Fruit fly (Drosophila melanogaster) whole organism, embryonic: ENCODE measurements around the gene neur.

ENCODE experiments used
- CG10543 ChIP-seq: fragments of 200-800 bp; sonication (Bioruptor generic); optimal IDR thresholded peaks from 3 replicates; lab custom pipeline; 2017; ENCODE audit warnings: missing biosample characterization, mild to moderate bottlenecking, missing genetic modification characterization, moderate library complexity
- CG11723 ChIP-seq: fragments of 200-800 bp; sonication (Bioruptor generic); optimal IDR thresholded peaks from 2 replicates; lab custom pipeline; 2017; ENCODE audit warnings: missing biosample characterization, mild to moderate bottlenecking, missing genetic modification characterization
- CG12769 ChIP-seq: fragments of 200-800 bp; sonication (Bioruptor generic); optimal IDR thresholded peaks from 2 replicates; lab custom pipeline; 2019; ENCODE audit warnings: missing biosample characterization, mild to moderate bottlenecking, missing genetic modification characterization, moderate library complexity
- CG15073 ChIP-seq: fragments of 200-800 bp; sonication (Bioruptor generic); optimal IDR thresholded peaks from 2 replicates; lab custom pipeline; 2016; ENCODE audit warnings: missing biosample characterization, missing genetic modification characterization
- CG18262 ChIP-seq: fragments of 200-800 bp; optimal IDR thresholded peaks from 3 replicates; lab custom pipeline; 2019; ENCODE audit warnings: missing biosample characterization, mild to moderate bottlenecking, missing genetic modification characterization, moderate library complexity
- CG18764 ChIP-seq: fragments of 200-800 bp; sonication (Bioruptor generic); optimal IDR thresholded peaks from 3 replicates; lab custom pipeline; 2016; ENCODE audit warnings: missing biosample characterization, missing genetic modification characterization
- CG4360 ChIP-seq: fragments of 200-800 bp; sonication (Bioruptor generic); IDR thresholded peaks from 2 replicates; pipeline ENCODE4 v1.3.6; 2022; ENCODE audit warnings: missing biosample characterization, missing genetic modification characterization
- CG7745 ChIP-seq: fragments of 200-800 bp; sonication (Bioruptor generic); optimal IDR thresholded peaks from 2 replicates; lab custom pipeline; 2018; ENCODE audit warnings: missing biosample characterization, mild to moderate bottlenecking, missing genetic modification characterization, moderate library complexity
- Chrac-16 ChIP-seq: fragments of 200-800 bp; sonication (Bioruptor generic); optimal IDR thresholded peaks from 3 replicates; lab custom pipeline; 2016; ENCODE audit warnings: missing biosample characterization, missing genetic modification characterization
- D ChIP-seq, 2 experiments: fragments of 200-800 bp in 1 of 2; fragments of >200 bp in 1 of 2; sonication (Bioruptor generic) in 1 of 2; optimal IDR thresholded peaks; 2 replicates in 1 of 2; 3 replicates in 1 of 2; lab custom pipeline; 2017; ENCODE audit warnings: mild to moderate bottlenecking in 1 of 2, missing biosample characterization in 1 of 2, missing genetic modification characterization in 1 of 2, missing genetic modification reagents in 1 of 2
- Eip74EF ChIP-seq, 2 experiments: fragments of 200-800 bp in 1 of 2; fragments of >200 bp in 1 of 2; sonication (Bioruptor generic) in 1 of 2; optimal IDR thresholded peaks; 2 replicates each; lab custom pipeline; 2017 to 2019; ENCODE audit warnings: missing biosample characterization in 2 of 2, missing genetic modification characterization in 2 of 2, mild to moderate bottlenecking in 1 of 2, moderate library complexity in 1 of 2
- Fer3 ChIP-seq: fragments of 200-800 bp; sonication (Bioruptor generic); optimal IDR thresholded peaks from 2 replicates; lab custom pipeline; 2018; ENCODE audit warnings: missing biosample characterization, mild to moderate bottlenecking, missing genetic modification characterization, moderate library complexity
- Gsc ChIP-seq: fragments of 200-800 bp; sonication (Bioruptor generic); IDR thresholded peaks from 2 replicates; pipeline ENCODE4 v1.3.6; 2022; ENCODE audit warnings: missing biosample characterization, missing genetic modification characterization
- HLHmδ ChIP-seq: fragments of 200-800 bp; sonication (Bioruptor generic); optimal IDR thresholded peaks from 2 replicates; lab custom pipeline; 2018; ENCODE audit warnings: missing biosample characterization, mild to moderate bottlenecking, missing genetic modification characterization, moderate library complexity
- Hey ChIP-seq: fragments of 200-800 bp; sonication (Bioruptor generic); optimal IDR thresholded peaks from 3 replicates; lab custom pipeline; 2018; ENCODE audit warnings: missing biosample characterization, mild to moderate bottlenecking, missing genetic modification characterization
- Hr78 ChIP-seq, 2 experiments: fragments of 200-800 bp in 1 of 2; fragments of >200 bp in 1 of 2; sonication (Bioruptor generic) in 1 of 2; optimal IDR thresholded peaks; 2 replicates each; lab custom pipeline; 2017 to 2019; ENCODE audit warnings: missing biosample characterization in 2 of 2, missing genetic modification characterization in 2 of 2, mild to moderate bottlenecking in 1 of 2, moderate library complexity in 1 of 2
- Kr ChIP-seq: fragments of 200-800 bp; sonication (Bioruptor generic); optimal IDR thresholded peaks from 2 replicates; lab custom pipeline; 2017; ENCODE audit warnings: missing biosample characterization, mild to moderate bottlenecking, missing genetic modification characterization
- Nf-YA ChIP-seq: fragments of 200-800 bp; sonication (Bioruptor generic); IDR thresholded peaks from 2 replicates; pipeline ENCODE4 v1.3.6; 2022; ENCODE audit warnings: missing biosample characterization, missing genetic modification characterization
- Ravus ChIP-seq: fragments of 200-800 bp; sonication (Bioruptor generic); IDR thresholded peaks from 2 replicates; pipeline ENCODE4 v1.3.6; 2022; ENCODE audit warnings: missing biosample characterization, missing genetic modification characterization
- abd-A ChIP-seq: fragments of 200-800 bp; sonication (Bioruptor generic); optimal IDR thresholded peaks from 3 replicates; lab custom pipeline; 2019; ENCODE audit warnings: missing biosample characterization, mild to moderate bottlenecking, missing genetic modification characterization, moderate library complexity
- aop ChIP-seq: fragments of 200-800 bp; sonication (Bioruptor generic); IDR thresholded peaks from 2 replicates; pipeline ENCODE4 v1.3.6; 2022; ENCODE audit warnings: missing biosample characterization, missing genetic modification characterization
- ara ChIP-seq: fragments of 200-800 bp; sonication (Bioruptor generic); IDR thresholded peaks from 2 replicates; pipeline ENCODE4 v1.3.6; 2022; ENCODE audit warnings: missing biosample characterization, missing genetic modification characterization
- ash1 ChIP-seq: fragments of 200-800 bp; sonication (Bioruptor generic); optimal IDR thresholded peaks from 2 replicates; lab custom pipeline; 2018; ENCODE audit warnings: missing biosample characterization, mild to moderate bottlenecking, missing genetic modification characterization
- chinmo ChIP-seq: fragments of 200-800 bp; sonication (Bioruptor generic); IDR thresholded peaks from 4 replicates; pipeline ENCODE4 v1.3.6; 2022; ENCODE audit warnings: missing biosample characterization, missing genetic modification characterization; ENCODE audit not compliant: partially characterized antibody
- ci ChIP-seq: fragments of 200-800 bp; sonication (Bioruptor generic); IDR thresholded peaks from 3 replicates; pipeline ENCODE4 v1.3.6; 2022; ENCODE audit warnings: missing biosample characterization, missing genetic modification characterization
- crol ChIP-seq: fragments of 200-800 bp; sonication (Bioruptor generic); IDR thresholded peaks from 2 replicates; pipeline ENCODE4 v1.3.6; 2022; ENCODE audit warnings: missing biosample characterization, missing genetic modification characterization
- crp ChIP-seq, 2 experiments: fragments of 200-800 bp; sonication (Bioruptor generic); optimal IDR thresholded peaks; 2 replicates in 1 of 2; 3 replicates in 1 of 2; lab custom pipeline; 2017; ENCODE audit warnings: missing biosample characterization in 2 of 2, missing genetic modification characterization in 2 of 2, mild to moderate bottlenecking in 1 of 2, moderate library complexity in 1 of 2
- cwo ChIP-seq: fragments of 200-800 bp; sonication (Bioruptor generic); optimal IDR thresholded peaks from 3 replicates; lab custom pipeline; 2017; ENCODE audit warnings: missing biosample characterization, missing genetic modification characterization, mild to moderate bottlenecking, moderate library complexity, missing genetic modification reagents
- da ChIP-seq: fragments of 200-800 bp; sonication (Bioruptor generic); optimal IDR thresholded peaks from 2 replicates; lab custom pipeline; 2016; ENCODE audit warnings: missing biosample characterization, missing genetic modification characterization
- fd3F ChIP-seq: fragments of 200-800 bp; sonication (Bioruptor generic); optimal IDR thresholded peaks from 2 replicates; lab custom pipeline; 2018; ENCODE audit warnings: missing biosample characterization, mild to moderate bottlenecking, missing genetic modification characterization, moderate library complexity
- h ChIP-seq: fragments of >200 bp; optimal IDR thresholded peaks from 2 replicates; lab custom pipeline; 2017
- kni ChIP-seq: fragments of 200-800 bp; sonication (Bioruptor generic); optimal IDR thresholded peaks from 3 replicates; lab custom pipeline; 2017; ENCODE audit warnings: mild to moderate bottlenecking, missing biosample characterization, missing genetic modification reagents, missing genetic modification characterization
- mirr ChIP-seq: fragments of 200-800 bp; sonication (Bioruptor generic); optimal IDR thresholded peaks from 3 replicates; lab custom pipeline; 2018; ENCODE audit warnings: missing biosample characterization, mild to moderate bottlenecking, missing genetic modification characterization
- nerfin-1 ChIP-seq: fragments of 200-800 bp; sonication (Bioruptor generic); optimal IDR thresholded peaks from 3 replicates; lab custom pipeline; 2019; ENCODE audit warnings: missing biosample characterization, mild to moderate bottlenecking, missing genetic modification characterization, moderate library complexity
- nom ChIP-seq: fragments of 200-800 bp; sonication (Bioruptor generic); optimal IDR thresholded peaks from 2 replicates; lab custom pipeline; 2017; ENCODE audit warnings: missing biosample characterization, missing genetic modification characterization, mild to moderate bottlenecking, moderate library complexity, missing genetic modification reagents
- prd ChIP-seq, 3 experiments: fragments of >200 bp in 2 of 3; fragments of 200-800 bp in 1 of 3; sonication (Bioruptor generic) in 1 of 3; optimal IDR thresholded peaks in 2 of 3; IDR thresholded peaks in 1 of 3; 2 replicates in 2 of 3; 3 replicates in 1 of 3; pipeline versions ENCODE4 v1.3.6 to Lab custom; 2017 to 2022; ENCODE audit warnings: missing biosample characterization in 1 of 3, missing genetic modification characterization in 1 of 3
- pros ChIP-seq: fragments of 200-800 bp; sonication (Bioruptor generic); optimal IDR thresholded peaks from 3 replicates; lab custom pipeline; 2019; ENCODE audit warnings: missing biosample characterization, mild to moderate bottlenecking, missing genetic modification characterization, moderate library complexity
- sd ChIP-seq: fragments of 200-800 bp; sonication (Bioruptor generic); optimal IDR thresholded peaks from 3 replicates; lab custom pipeline; 2018; ENCODE audit warnings: missing biosample characterization, mild to moderate bottlenecking, missing genetic modification characterization, moderate library complexity
- tll ChIP-seq, 2 experiments: fragments of 200-800 bp in 1 of 2; fragments of >200 bp in 1 of 2; sonication (Bioruptor generic) in 1 of 2; optimal IDR thresholded peaks; 2 replicates each; lab custom pipeline; 2017 to 2019; ENCODE audit warnings: missing biosample characterization in 2 of 2, missing genetic modification characterization in 2 of 2, mild to moderate bottlenecking in 1 of 2, moderate library complexity in 1 of 2
- ttk ChIP-seq: fragments of 200-800 bp; sonication (Bioruptor generic); IDR thresholded peaks from 2 replicates; pipeline ENCODE4 v2.1.2; 2022; ENCODE audit warnings: missing biosample characterization, missing genetic modification characterization
- vvl ChIP-seq: fragments of 200-800 bp; sonication (Bioruptor generic); IDR thresholded peaks from 2 replicates; pipeline ENCODE4 v1.3.6; 2022; ENCODE audit warnings: missing biosample characterization, missing genetic modification characterization
- z ChIP-seq: fragments of 200-800 bp; sonication (Bioruptor generic); IDR thresholded peaks from 3 replicates; pipeline ENCODE4 v1.3.6; 2022; ENCODE audit warnings: missing biosample characterization, missing genetic modification characterization

neur gene

dm6 chr3R:9028690-9029089 lies 10.6 kb downstream of the neur start (continued):
- TF ChIP-seq CG12769 (tag; lab: Kevin White, UChicago): peak; percentile 72
- no peak for TF ChIP-seq Fer3 (tag; lab: Kevin White, UChicago)
- no peak for TF ChIP-seq h (lab: Kevin White, UChicago)
- peak in 1 of 2 experiments; percentile 0 for TF ChIP-seq tll (GFP tag; optimal IDR thresholded peaks at IDR 0.05; lab: Kevin White, UChicago)
- no peak for TF ChIP-seq fd3F (GFP tag; lab: Kevin White, UChicago)
- TF ChIP-seq CG10543 (GFP tag; lab: Kevin White, UChicago): no peak
- peak; percentile 60; the same call in 1 of the 3 replicates for TF ChIP-seq z
- TF ChIP-seq da (GFP tag; lab: Kevin White, UChicago): no peak
- no peak for TF ChIP-seq CG15073 (GFP tag; lab: Kevin White, UChicago)
- TF ChIP-seq nom (GFP tag; lab: Kevin White, UChicago): no peak
- TF ChIP-seq crp (GFP tag; optimal IDR thresholded peaks at IDR 0.05; lab: Kevin White, UChicago): no peak
- TF ChIP-seq Kr: peak; percentile 14
- no peak for TF ChIP-seq Gsc (GFP tag; lab: Robert Waterston, UW)
- TF ChIP-seq CG7745 (tag; lab: Kevin White, UChicago): peak; percentile 92
- no peak for TF ChIP-seq CG18764 (GFP tag; lab: Kevin White, UChicago)
- no peak for TF ChIP-seq D (optimal IDR thresholded peaks at IDR 0.05; lab: Kevin White, UChicago)
- TF ChIP-seq D (GFP tag; optimal IDR thresholded peaks at IDR 0.05; lab: Kevin White, UChicago): no peak
- peak; percentile 53; the same call in 1 of the 3 replicates for TF ChIP-seq ci (GFP tag; lab: Robert Waterston, UW)

- TF ChIP-seq Ravus (GFP tag; lab: Robert Waterston, UW) (no peak), Nf-YA (GFP tag; lab: Robert Waterston, UW) (peak; percentile 7; the same call in 1 of the 2 replicates), Eip74EF (GFP tag; optimal IDR thresholded peaks at IDR 0.05; lab: Kevin White, UChicago) (peak in 1 of 2 experiments; percentile 75), ash1 (GFP tag; lab: Kevin White, UChicago) (peak; percentile 18), ttk (no peak), nerfin-1 (tag; lab: Kevin White, UChicago) (peak; percentile 0), kni (GFP tag; lab: Kevin White, UChicago) (peak; percentile 78), crol (GFP tag; lab: Robert Waterston, UW) (peak; percentile 33; the same call in 1 of the 2 replicates), CG4360 (GFP tag; lab: Robert Waterston, UW) (peak; percentile 36; the same call in 1 of the 2 replicates), abd-A (peak; percentile 73), vvl (GFP tag; lab: Robert Waterston, UW) (peak; percentile 62; the same call in 1 of the 2 replicates), pros (peak; percentile 62), cwo (GFP tag; lab: Kevin White, UChicago) (peak; percentile 88), CG18262 (tag; lab: Kevin White, UChicago) (no peak), ara (GFP tag; lab: Robert Waterston, UW) (0 out of 2 replicates have a peak, but pooled peaks have one; percentile 5), HLHmδ (peak; percentile 80), Chrac-16 (GFP tag; lab: Kevin White, UChicago) (no peak), Hr78 (GFP tag; optimal IDR thresholded peaks at IDR 0.05; lab: Kevin White, UChicago) (peak in 1 of 2 experiments; percentile 98), sd (tag; lab: Kevin White, UChicago) (peak; percentile 32), prd (optimal IDR thresholded peaks at IDR 0.05; lab: Kevin White, UChicago) (no peak), prd (GFP tag; IDR thresholded peaks at IDR 0.05; lab: Robert Waterston, UW) (peak; percentile 10; the same call in 1 of the 3 replicates), mirr (GFP tag; lab: Kevin White, UChicago) (no peak), CG11723 (no peak), Hey (peak; percentile 98), aop (GFP tag; lab: Robert Waterston, UW) (peak; percentile 58; the same call in 1 of the 2 replicates), chinmo (GFP tag; lab: Robert Waterston, UW) (0 out of 4 replicates have a peak, but pooled peaks have one; percentile 29)
These were observed 12.2 kb downstream of the neur start for dm6 chr3R:9027082-9027481.
